Fruit fly (Drosophila melanogaster) S2 (cell line): ENCODE results near the gene CG1537.
"Not testable (repeated sequence)": the region's sequence is repeated elsewhere in the genome, so short reads cannot be mapped to it uniquely, and the experiment has no call there.

Source experiments
- CG8478 ChIP-seq: fragments of >200 bp; optimal IDR thresholded peaks from 2 replicates; lab custom pipeline; 2018
- CTCF ChIP-seq, 2 experiments: fragments of >200 bp; optimal IDR thresholded peaks; 2 replicates each; lab custom pipeline; 2018

Gene CG1537

dm6 chrX:11063070-11063469 is at the start of gene CG1537:
Gene CG1537 (minus strand): TSS chrX:11063170.
- no peak for TF ChIP-seq CTCF (optimal IDR thresholded peaks at IDR 0.05; lab: Kevin White, UChicago)
- no peak for TF ChIP-seq CG8478 (lab: Kevin White, UChicago)

dm6 chrX:11109670-11110069 is 46.7 kb upstream of the CG1537 start:
- TF ChIP-seq CG8478 (lab: Kevin White, UChicago) = no peak
- no peak for TF ChIP-seq CTCF (optimal IDR thresholded peaks at IDR 0.05; lab: Kevin White, UChicago)

- no peak for TF ChIP-seq CG8478 (lab: Kevin White, UChicago)
- TF ChIP-seq CTCF (optimal IDR thresholded peaks at IDR 0.05; lab: Kevin White, UChicago) = peak; percentile 40 to 49
Measured at dm6 chrX:11108845-11109450, 46.0 kb upstream of the CG1537 start.

dm6 chrX:11108148-11108844 is 45.3 kb upstream of the CG1537 start, which contains the start of gene Hsp60A:
Gene Hsp60A (plus strand): TSS chrX:11108482.
- no peak for TF ChIP-seq CG8478 (lab: Kevin White, UChicago)
- TF ChIP-seq CTCF (optimal IDR thresholded peaks at IDR 0.05; lab: Kevin White, UChicago) = no peak

dm6 chrX:11095973-11096372 is 33.0 kb upstream of the CG1537 start, which contains the start of gene CG42249:
Gene CG42249 (plus strand): TSS chrX:11096273.
- TF ChIP-seq CTCF (optimal IDR thresholded peaks at IDR 0.05; lab: Kevin White, UChicago); CG8478 (lab: Kevin White, UChicago): not testable (repeated sequence)

dm6 chrX:11095276-11095675 is 32.3 kb upstream of the CG1537 start:
- no peak for TF ChIP-seq CTCF (optimal IDR thresholded peaks at IDR 0.05; lab: Kevin White, UChicago)
- TF ChIP-seq CG8478 (lab: Kevin White, UChicago) = no peak

- no peak for TF ChIP-seq CG8478 (lab: Kevin White, UChicago)
Measured at dm6 chrX:11092201-11092600, 29.2 kb upstream of the CG1537 start, which contains the start of gene CG2061. Gene CG2061 (plus strand): TSS chrX:11092492.

- TF ChIP-seq CG8478 (lab: Kevin White, UChicago) = no peak
- no peak for TF ChIP-seq CTCF (optimal IDR thresholded peaks at IDR 0.05; lab: Kevin White, UChicago)
Measured at dm6 chrX:11090161-11090560, 27.2 kb upstream of the CG1537 start, which contains the start of gene CG2076. Gene CG2076 (plus strand): TSS chrX:11090210.

- TF ChIP-seq CTCF (optimal IDR thresholded peaks at IDR 0.05; lab: Kevin White, UChicago) = no peak
- TF ChIP-seq CG8478 (lab: Kevin White, UChicago) = no peak
Measured at dm6 chrX:11088778-11089340, 25.9 kb upstream of the CG1537 start, which contains the start of gene Vago. Gene Vago (plus strand): TSS chrX:11089290.

- TF ChIP-seq CTCF (optimal IDR thresholded peaks at IDR 0.05; lab: Kevin White, UChicago) (no peak), CG8478 (lab: Kevin White, UChicago) (no peak)
Measured at dm6 chrX:11087384-11087783, 24.4 kb upstream of the CG1537 start.

- no peak for TF ChIP-seq CG8478 (lab: Kevin White, UChicago)
- no peak for TF ChIP-seq CTCF (optimal IDR thresholded peaks at IDR 0.05; lab: Kevin White, UChicago)
Measured at dm6 chrX:11086250-11086649, 23.3 kb upstream of the CG1537 start, which contains the start of gene sev. Gene sev (minus strand): TSS chrX:11086299.

dm6 chrX:11083007-11083406 is 20.0 kb upstream of the CG1537 start:
- no peak for TF ChIP-seq CG8478 (lab: Kevin White, UChicago)
- no peak for TF ChIP-seq CTCF (optimal IDR thresholded peaks at IDR 0.05; lab: Kevin White, UChicago)

dm6 chrX:11081834-11082233 is 18.9 kb upstream of the CG1537 start:
- TF ChIP-seq CG8478 (lab: Kevin White, UChicago) (no peak), CTCF (optimal IDR thresholded peaks at IDR 0.05; lab: Kevin White, UChicago) (peak; percentile 75 to 77)

- TF ChIP-seq CG8478 (lab: Kevin White, UChicago) = no peak
- TF ChIP-seq CTCF (optimal IDR thresholded peaks at IDR 0.05; lab: Kevin White, UChicago) = no peak
Measured at dm6 chrX:11081242-11081641, 18.3 kb upstream of the CG1537 start.

- TF ChIP-seq CG8478 (lab: Kevin White, UChicago) = no peak
- no peak for TF ChIP-seq CTCF (optimal IDR thresholded peaks at IDR 0.05; lab: Kevin White, UChicago)
Measured at dm6 chrX:11066252-11066651, 3.3 kb upstream of the CG1537 start, which contains the start of gene CG15203. Gene CG15203 (plus strand): TSS chrX:11066552.
